Fruit fly (Drosophila melanogaster): ENCODE data around the gene CG11353.
A peak's percentile ranks its signal among the peaks of the same experiment; 100 is the strongest.

Gene CG11353

dm6 chr3L:4543034-4543806 lies 10.2 kb downstream of the CG11353 start (continued):
- TF ChIP-seq cyc (GFP tag; optimal IDR thresholded peaks at IDR 0.05), result peak; percentile 56
- TF ChIP-seq Sox102F (GFP tag; optimal IDR thresholded peaks at IDR 0.05), result peak; percentile 63
- TF ChIP-seq CG11762 (GFP tag; optimal IDR thresholded peaks at IDR 0.05; ENCODE audit: insufficient read depth), result peak; percentile 30
- TF ChIP-seq pdm3 (GFP tag; optimal IDR thresholded peaks at IDR 0.05), result peak; percentile 74
- TF ChIP-seq eg (GFP tag; IDR thresholded peaks at IDR 0.05), result peak; percentile 86
- TF ChIP-seq CG32006 (GFP tag; optimal IDR thresholded peaks at IDR 0.05), result peak; percentile 63
- peak; percentile 66 for TF ChIP-seq acj6 (GFP tag; optimal IDR thresholded peaks at IDR 0.05)
- peak; percentile 54 for TF ChIP-seq lz (GFP tag; optimal IDR thresholded peaks at IDR 0.05)
- TF ChIP-seq topi (GFP tag; optimal IDR thresholded peaks at IDR 0.05), result peak; percentile 40
- TF ChIP-seq dac (GFP tag; optimal IDR thresholded peaks at IDR 0.05), result peak; percentile 34

- TF ChIP-seq CG7368 (GFP tag; optimal IDR thresholded peaks at IDR 0.05), result no peak
- TF ChIP-seq CG8319 (GFP tag; optimal IDR thresholded peaks at IDR 0.05), result no peak
- peak; percentile 96 for TF ChIP-seq vri (GFP tag; optimal IDR thresholded peaks at IDR 0.05)
- peak; percentile 1 for TF ChIP-seq Eip93F (GFP tag; optimal IDR thresholded peaks at IDR 0.05)
- no peak for TF ChIP-seq CG8632 (GFP tag; optimal IDR thresholded peaks at IDR 0.05)
- peak; percentile 35 for TF ChIP-seq Blimp-1 (GFP tag; optimal IDR thresholded peaks at IDR 0.05)
- peak; percentile 18; the same call in 1 of the 3 replicates for TF ChIP-seq CG6163 (GFP tag; IDR thresholded peaks at IDR 0.05)
- TF ChIP-seq CG6276 (GFP tag; optimal IDR thresholded peaks at IDR 0.05), result no peak
- TF ChIP-seq CG11762 (GFP tag; optimal IDR thresholded peaks at IDR 0.05; ENCODE audit: insufficient read depth), result no peak
- no peak for TF ChIP-seq Hr39 (GFP tag; optimal IDR thresholded peaks at IDR 0.05)
- no peak for TF ChIP-seq lz (GFP tag; optimal IDR thresholded peaks at IDR 0.05)
- no peak for TF ChIP-seq Met (GFP tag; optimal IDR thresholded peaks at IDR 0.05)
- no peak for TF ChIP-seq CG10631 (GFP tag; optimal IDR thresholded peaks at IDR 0.05)
- TF ChIP-seq CG6808 (GFP tag; optimal IDR thresholded peaks at IDR 0.05), result no peak
- TF ChIP-seq cyc (GFP tag; optimal IDR thresholded peaks at IDR 0.05), result no peak
- peak; percentile 66 for TF ChIP-seq svp (GFP tag)
- TF ChIP-seq net (GFP tag; optimal IDR thresholded peaks at IDR 0.05), result no peak
- TF ChIP-seq CG3919 (GFP tag; optimal IDR thresholded peaks at IDR 0.05), result no peak
- peak; percentile 10 for TF ChIP-seq Eip78C (GFP tag)
- peak in 1 of 2 experiments; percentile 7 for TF ChIP-seq ss (GFP tag; optimal IDR thresholded peaks at IDR 0.05)
- TF ChIP-seq fkh (GFP tag; optimal IDR thresholded peaks at IDR 0.05), result peak; percentile 84
- no peak for TF ChIP-seq OdsH (GFP tag; optimal IDR thresholded peaks at IDR 0.05)
These were observed 10.8 kb downstream of the CG11353 start for dm6 chr3L:4543807-4544197.

- TF ChIP-seq CG8319 (GFP tag; optimal IDR thresholded peaks at IDR 0.05) (no peak), CG6792 (GFP tag; optimal IDR thresholded peaks at IDR 0.05) (no peak), cyc (GFP tag; optimal IDR thresholded peaks at IDR 0.05) (no peak), svp (GFP tag) (no peak), eg (GFP tag; IDR thresholded peaks at IDR 0.05) (no peak), CG10669 (GFP tag; optimal IDR thresholded peaks at IDR 0.05) (no peak), ss (GFP tag; optimal IDR thresholded peaks at IDR 0.05) (no peak), Eip78C (GFP tag) (no peak), CG6276 (GFP tag; optimal IDR thresholded peaks at IDR 0.05) (no peak), CG8632 (GFP tag; optimal IDR thresholded peaks at IDR 0.05) (no peak), vri (GFP tag; optimal IDR thresholded peaks at IDR 0.05) (no peak), Hr4 (GFP tag; optimal IDR thresholded peaks at IDR 0.05) (no peak), Hr38 (GFP tag; optimal IDR thresholded peaks at IDR 0.05) (no peak)
These were observed 11.7 kb downstream of the CG11353 start for dm6 chr3L:4544633-4545032.

- no peak for TF ChIP-seq CG10631 (GFP tag; optimal IDR thresholded peaks at IDR 0.05)
- no peak for TF ChIP-seq CG10669 (GFP tag; optimal IDR thresholded peaks at IDR 0.05)
- TF ChIP-seq CG6854 (GFP tag; optimal IDR thresholded peaks at IDR 0.05), result peak; percentile 30
- peak; percentile 62 to 81 for TF ChIP-seq ss (GFP tag; optimal IDR thresholded peaks at IDR 0.05)
- TF ChIP-seq CG7368 (GFP tag; optimal IDR thresholded peaks at IDR 0.05), result no peak
- no peak for TF ChIP-seq topi (GFP tag; optimal IDR thresholded peaks at IDR 0.05)
- no peak for TF ChIP-seq dac (GFP tag; optimal IDR thresholded peaks at IDR 0.05)
- no peak for TF ChIP-seq Ets21C (GFP tag; optimal IDR thresholded peaks at IDR 0.05)
- TF ChIP-seq CG3032 (tag; optimal IDR thresholded peaks at IDR 0.05), result no peak
- TF ChIP-seq dsx (GFP tag; optimal IDR thresholded peaks at IDR 0.05; ENCODE audit: poor library complexity, severe bottlenecking), result no peak
- TF ChIP-seq CG9139 (GFP tag; optimal IDR thresholded peaks at IDR 0.05), result peak; percentile 27
These were observed 12.2 kb downstream of the CG11353 start for dm6 chr3L:4545138-4545537.
